Worm (Caenorhabditis elegans): ENCODE measurements around the gene mdf-2.
A peak's percentile ranks its signal among the peaks of the same experiment; 100 is the strongest.
"Not testable (repeated sequence)": the region's sequence is repeated elsewhere in the genome, so short reads cannot be mapped to it uniquely, and the experiment has no call there.

mdf-2 gene

DNA sequence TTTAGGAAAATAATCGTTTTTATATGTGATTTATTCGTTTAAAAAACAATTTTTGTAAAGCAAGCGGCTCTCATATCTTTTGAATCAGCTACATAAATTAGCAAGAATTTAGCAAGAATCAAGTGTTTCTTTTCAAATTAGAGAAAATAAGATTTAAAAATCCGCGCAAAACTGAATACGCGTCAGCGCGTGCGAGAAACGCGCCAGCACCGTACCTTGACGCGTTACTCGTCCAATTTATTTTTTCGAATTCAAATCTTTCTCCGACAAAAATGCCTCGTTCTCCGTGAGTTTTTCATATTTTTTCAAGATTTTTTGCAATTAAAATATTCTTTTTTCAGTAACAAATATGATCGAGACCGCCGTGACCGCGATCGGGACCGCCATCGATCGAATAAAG is 35.4 kb upstream of the mdf-2 start, which contains the start of gene Y94H6A.3:
Y94H6A.3 (plus strand) TSS at position 232 of the 400 bp plus-strand sequence.
- TF ChIP-seq unc-62 (GFP tag; optimal IDR thresholded peaks at IDR 0.05): no peak
- no peak for TF ChIP-seq fkh-2 (tag; optimal IDR thresholded peaks at IDR 0.05)
- peak; percentile 68 for TF ChIP-seq lin-39 (tag; optimal IDR thresholded peaks at IDR 0.05)
- peak; percentile 37 for TF ChIP-seq ama-1 (optimal IDR thresholded peaks at IDR 0.05)
- TF ChIP-seq nhr-76 (tag; optimal IDR thresholded peaks at IDR 0.05): no peak
- TF ChIP-seq elt-1 (tag; optimal IDR thresholded peaks at IDR 0.05): no peak
- TF ChIP-seq snpc-4 (tag; optimal IDR thresholded peaks at IDR 0.05): peak; percentile 61
- no peak for TF ChIP-seq mml-1 (tag; optimal IDR thresholded peaks at IDR 0.05)
- TF ChIP-seq daf-12 (tag; optimal IDR thresholded peaks at IDR 0.05): no peak
- no peak for TF ChIP-seq ztf-4 (tag; optimal IDR thresholded peaks at IDR 0.05)
- TF ChIP-seq ceh-9 (tag; optimal IDR thresholded peaks at IDR 0.05): no peak
- TF ChIP-seq lin-15B (tag; optimal IDR thresholded peaks at IDR 0.05): peak; percentile 97
- no peak for TF ChIP-seq nhr-77 (tag; optimal IDR thresholded peaks at IDR 0.05)
- no peak for TF ChIP-seq nhr-12 (tag; optimal IDR thresholded peaks at IDR 0.05)
- no peak for TF ChIP-seq fos-1 (tag; optimal IDR thresholded peaks at IDR 0.05)
- peak; percentile 68 for TF ChIP-seq ceh-82 (tag; optimal IDR thresholded peaks at IDR 0.05)
- no peak for TF ChIP-seq ztf-11 (tag; optimal IDR thresholded peaks at IDR 0.05)
- peak; percentile 92 for TF ChIP-seq nfya-1 (tag; optimal IDR thresholded peaks at IDR 0.05; ENCODE audit: insufficient read depth)
- TF ChIP-seq mdl-1 (tag; optimal IDR thresholded peaks at IDR 0.05): no peak
- TF ChIP-seq nhr-28 (tag; optimal IDR thresholded peaks at IDR 0.05): no peak
- peak; percentile 76 for TF ChIP-seq nhr-25 (tag; optimal IDR thresholded peaks at IDR 0.05)
- TF ChIP-seq pha-4 (tag; optimal IDR thresholded peaks at IDR 0.05): peak; percentile 90
- no peak for TF ChIP-seq ceh-16 (tag; optimal IDR thresholded peaks at IDR 0.05)
- TF ChIP-seq unc-39 (tag; optimal IDR thresholded peaks at IDR 0.05): no peak
- peak; percentile 17 for TF ChIP-seq elt-2 (tag; optimal IDR thresholded peaks at IDR 0.05)
- TF ChIP-seq jun-1 (tag; optimal IDR thresholded peaks at IDR 0.05): peak; percentile 66
- no peak for TF ChIP-seq zag-1 (tag; optimal IDR thresholded peaks at IDR 0.05)
- no peak for TF ChIP-seq nhr-67 (tag; optimal IDR thresholded peaks at IDR 0.05)
- TF ChIP-seq nhr-43 (tag; optimal IDR thresholded peaks at IDR 0.05; ENCODE audit: poor library complexity, severe bottlenecking): peak; percentile 85
- no peak for TF ChIP-seq elt-3 (tag; optimal IDR thresholded peaks at IDR 0.05)
- no peak for TF ChIP-seq egl-27 (tag; optimal IDR thresholded peaks at IDR 0.05)
- peak in 1 of 2 experiments; percentile 24 for TF ChIP-seq eor-1 (tag; optimal IDR thresholded peaks at IDR 0.05)
- TF ChIP-seq egl-5 (tag; optimal IDR thresholded peaks at IDR 0.05): no peak
- TF ChIP-seq fkh-10 (GFP tag; optimal IDR thresholded peaks at IDR 0.05): peak; percentile 87
- peak; percentile 72 for TF ChIP-seq tbx-2 (tag; optimal IDR thresholded peaks at IDR 0.05)
- TF ChIP-seq nhr-237 (tag; optimal IDR thresholded peaks at IDR 0.05): no peak
- TF ChIP-seq skn-1 (tag; optimal IDR thresholded peaks at IDR 0.05): peak; percentile 84
- peak; percentile 20 for TF ChIP-seq pqm-1 (tag; optimal IDR thresholded peaks at IDR 0.05)
- TF ChIP-seq R02D3.7 (tag; optimal IDR thresholded peaks at IDR 0.05): peak; percentile 73
- peak; percentile 61 for TF ChIP-seq ceh-28 (tag; optimal IDR thresholded peaks at IDR 0.05)
- peak; percentile 47 for TF ChIP-seq nhr-11 (tag; optimal IDR thresholded peaks at IDR 0.05)
- TF ChIP-seq ZK546.5 (tag; optimal IDR thresholded peaks at IDR 0.05): no peak
- peak; percentile 52 for TF ChIP-seq lsy-12 (tag; optimal IDR thresholded peaks at IDR 0.05)
- no peak for TF ChIP-seq aly-2 (tag; optimal IDR thresholded peaks at IDR 0.05)
- peak; percentile 48 for TF ChIP-seq hmg-11 (tag; optimal IDR thresholded peaks at IDR 0.05)
- TF ChIP-seq nhr-23 (tag; optimal IDR thresholded peaks at IDR 0.05): peak; percentile 89
- TF ChIP-seq sea-2 (GFP tag; optimal IDR thresholded peaks at IDR 0.05): no peak

ce11 chrIV:2674915-2675314 is 34.0 kb upstream of the mdf-2 start, which contains the start of gene gpx-4:
TSS of gene gpx-4 (minus strand) at chrIV:2675015.
- not testable (repeated sequence) for TF ChIP-seq snpc-4, skn-1, ztf-11 (tag; optimal IDR thresholded peaks at IDR 0.05)
